Fruit fly (Drosophila melanogaster): ENCODE results near the gene CG31465.
A peak's percentile ranks its signal among the peaks of the same experiment; 100 is the strongest.

Gene CG31465

dm6 chr3R:21849988-21850460, 30.6 kb upstream of the CG31465 start (continued):
- peak in 1 of 2 experiments; percentile 26 for TF ChIP-seq Hr78 (GFP tag; optimal IDR thresholded peaks at IDR 0.05)
- TF ChIP-seq twi (tag; optimal IDR thresholded peaks at IDR 0.05) = peak; percentile 84
- TF ChIP-seq nerfin-2 (GFP tag; IDR thresholded peaks at IDR 0.05; ENCODE audit: partially characterized antibody) = no peak
- TF ChIP-seq ewg (GFP tag; optimal IDR thresholded peaks at IDR 0.05) = peak; percentile 25
- TF ChIP-seq CG4282 (GFP tag; optimal IDR thresholded peaks at IDR 0.05) = no peak
- TF ChIP-seq grau (tag; optimal IDR thresholded peaks at IDR 0.05) = peak; percentile 95
- TF ChIP-seq Side (GFP tag; optimal IDR thresholded peaks at IDR 0.05) = peak; percentile 44
- TF ChIP-seq Usf (GFP tag; optimal IDR thresholded peaks at IDR 0.05) = peak; percentile 23
- no peak for TF ChIP-seq CG7372 (GFP tag; IDR thresholded peaks at IDR 0.05)
- TF ChIP-seq NC2α (GFP tag; optimal IDR thresholded peaks at IDR 0.05) = peak; percentile 43
- peak; percentile 37 for TF ChIP-seq HLH54F (GFP tag; optimal IDR thresholded peaks at IDR 0.05)

dm6 chr3R:21851592-21852578, 28.7 kb upstream of the CG31465 start:
- TF ChIP-seq ci (GFP tag; IDR thresholded peaks at IDR 0.05) (peak; percentile 14; the same call in 1 of the 3 replicates), Opbp (GFP tag; IDR thresholded peaks at IDR 0.05; ENCODE audit: partially characterized antibody) (no peak), CG10979 (tag; optimal IDR thresholded peaks at IDR 0.05) (no peak), sug (tag; optimal IDR thresholded peaks at IDR 0.05) (no peak), pho (GFP tag; optimal IDR thresholded peaks at IDR 0.05) (no peak), sens (GFP tag) (peak; percentile 33), ftz-f1 (GFP tag; optimal IDR thresholded peaks at IDR 0.05) (no peak), HHEX (GFP tag; optimal IDR thresholded peaks at IDR 0.05) (no peak), nmo (GFP tag; optimal IDR thresholded peaks at IDR 0.05) (no peak), stwl (tag; optimal IDR thresholded peaks at IDR 0.05) (no peak), grau (tag; optimal IDR thresholded peaks at IDR 0.05) (no peak), bsh (GFP tag; optimal IDR thresholded peaks at IDR 0.05) (no peak), CG14014 (GFP tag; IDR thresholded peaks at IDR 0.05) (no peak), CG31365 (tag; optimal IDR thresholded peaks at IDR 0.05) (no peak), Antp (GFP tag; optimal IDR thresholded peaks at IDR 0.05) (no peak), H2.0 (GFP tag; IDR thresholded peaks at IDR 0.05) (no peak), maf-S (GFP tag; optimal IDR thresholded peaks at IDR 0.05) (no peak), pzg (GFP tag; optimal IDR thresholded peaks at IDR 0.05) (no peak), Hmr (GFP tag; optimal IDR thresholded peaks at IDR 0.05) (no peak), CG10462 (GFP tag; optimal IDR thresholded peaks at IDR 0.05) (no peak), chm (GFP tag; IDR thresholded peaks at IDR 0.05) (peak; percentile 30; the same call in 1 of the 2 replicates), Ets65A (GFP tag) (peak; percentile 71), CG15601 (tag; optimal IDR thresholded peaks at IDR 0.05) (no peak), eve (GFP tag; optimal IDR thresholded peaks at IDR 0.05) (peak in 1 of 2 experiments; percentile 19), tin (GFP tag; optimal IDR thresholded peaks at IDR 0.05) (no peak), hkb (optimal IDR thresholded peaks at IDR 0.05) (no peak), hkb (GFP tag; IDR thresholded peaks at IDR 0.05) (no peak), Doc3 (GFP tag; IDR thresholded peaks at IDR 0.05; ENCODE audit: partially characterized antibody) (no peak), CG18619 (GFP tag; optimal IDR thresholded peaks at IDR 0.05) (no peak), fd64A (GFP tag; optimal IDR thresholded peaks at IDR 0.05) (no peak), CG10431 (GFP tag; optimal IDR thresholded peaks at IDR 0.05) (no peak), ap (GFP tag; IDR thresholded peaks at IDR 0.05) (0 out of 2 replicates have a peak, but pooled peaks have one; percentile 6), amos (GFP tag; IDR thresholded peaks at IDR 0.05; ENCODE audit: partially characterized antibody) (no peak), CG31441 (GFP tag; IDR thresholded peaks at IDR 0.05) (no peak), fd96Cb (tag; optimal IDR thresholded peaks at IDR 0.05) (no peak), CG12236 (GFP tag; optimal IDR thresholded peaks at IDR 0.05) (no peak), oc (tag; optimal IDR thresholded peaks at IDR 0.05) (no peak)
